Worm (Caenorhabditis elegans) whole organism, young adult: ENCODE results near the gene C05C9.2.

Experiments
- F23B12.7 ChIP-seq: sonication (generic microtip); optimal IDR thresholded peaks from 2 replicates; lab custom pipeline; 2017; ENCODE audit warnings: missing genetic modification characterization, mild to moderate bottlenecking, missing compliant biosample characterization, antibody characterized with exemption, moderate library complexity; ENCODE audit not compliant: insufficient read depth
- T26A5.8 ChIP-seq: sonication (generic microtip); optimal IDR thresholded peaks from 2 replicates; lab custom pipeline; 2016; ENCODE audit warnings: missing genetic modification characterization, missing compliant biosample characterization
- athp-1 ChIP-seq: sonication (generic microtip); optimal IDR thresholded peaks from 2 replicates; lab custom pipeline; 2017; ENCODE audit warnings: mild to moderate bottlenecking, missing genetic modification characterization, missing compliant biosample characterization
- ceh-27 ChIP-seq: fragments of 200-800 bp; sonication (Bioruptor generic); optimal IDR thresholded peaks from 2 replicates; lab custom pipeline; 2018; ENCODE audit warnings: mild to moderate bottlenecking, missing genetic modification characterization, moderate library complexity, missing compliant biosample characterization
- ekl-4 ChIP-seq: fragments of 200-800 bp; sonication (Bioruptor generic); IDR thresholded peaks from 2 replicates; pipeline ENCODE4 v1.3.6; 2022; ENCODE audit warnings: missing genetic modification reagents, missing genetic modification characterization, missing compliant biosample characterization
- let-607 ChIP-seq, 2 experiments: fragments of 200-800 bp in 1 of 2; sonication (Bioruptor generic) in 1 of 2; sonication (generic microtip) in 1 of 2; optimal IDR thresholded peaks; 2 replicates each; lab custom pipeline; 2016 to 2018; ENCODE audit warnings: mild to moderate bottlenecking in 2 of 2, missing compliant biosample characterization in 2 of 2, missing genetic modification characterization in 2 of 2, moderate library complexity in 2 of 2, missing genotype in 1 of 2
- pha-4 ChIP-seq: fragments of 150-350 bp; sonication (generic microtip); optimal IDR thresholded peaks from 2 replicates; lab custom pipeline; 2014; ENCODE audit warnings: missing biosample characterization, missing genetic modification reagents, missing genetic modification characterization
- rcor-1 ChIP-seq: fragments of 200-800 bp; sonication (Bioruptor generic); IDR thresholded peaks from 2 replicates; pipeline ENCODE4 v1.3.6; 2022; ENCODE audit warnings: missing genetic modification reagents, missing genetic modification characterization, missing compliant biosample characterization
- tbx-9 ChIP-seq: sonication (generic microtip); optimal IDR thresholded peaks from 2 replicates; lab custom pipeline; 2016; ENCODE audit warnings: borderline replicate concordance, missing genetic modification characterization, inconsistent platforms, missing compliant biosample characterization

ce11 chrX:11122412-11122811 is 30.5 kb upstream of the C05C9.2 start:
- TF ChIP-seq athp-1 (tag; lab: Kevin White, UChicago) (no peak), F23B12.7 (tag; lab: Kevin White, UChicago) (no peak), let-607 (tag; optimal IDR thresholded peaks at IDR 0.05; lab: Kevin White, UChicago) (no peak), rcor-1 (no peak), pha-4 (tag; lab: Kevin White, UChicago) (no peak), ekl-4 (GFP tag; lab: Robert Waterston, UW) (no peak), T26A5.8 (tag; lab: Kevin White, UChicago) (no peak), ceh-27 (GFP tag; lab: Kevin White, UChicago) (no peak), tbx-9 (no peak)
